Fruit fly (Drosophila melanogaster) S2 (cell line): ENCODE data around the gene Phlpp.

Experiments
- CG8478 ChIP-seq: fragments of >200 bp; optimal IDR thresholded peaks from 2 replicates; lab custom pipeline; 2018
- CTCF ChIP-seq, 2 experiments: fragments of >200 bp; optimal IDR thresholded peaks; 2 replicates each; lab custom pipeline; 2018

dm6 chr2L:19026491-19027197 lies 32.3 kb upstream of the Phlpp start:
- no peak for TF ChIP-seq CTCF (optimal IDR thresholded peaks at IDR 0.05; lab: Kevin White, UChicago)
- TF ChIP-seq CG8478 (lab: Kevin White, UChicago): no peak
